Worm (Caenorhabditis elegans) whole organism, L4/young adult: ENCODE results near the gene col-42.

Experiments used
- W03F9.2 ChIP-seq: fragments of 150-350 bp; optimal IDR thresholded peaks from 2 replicates; lab custom pipeline; 2014; ENCODE audit warnings: missing biosample characterization, missing genetic modification characterization
- dao-5 ChIP-seq: sonication (generic microtip); optimal IDR thresholded peaks from 2 replicates; lab custom pipeline; 2016; ENCODE audit warnings: missing genotype, missing genetic modification characterization, moderate library complexity, missing compliant biosample characterization
- him-1 ChIP-seq: sonication (generic microtip); optimal IDR thresholded peaks from 2 replicates; lab custom pipeline; 2016; ENCODE audit warnings: missing genotype, missing genetic modification reagents, missing genetic modification characterization, missing compliant biosample characterization

DNA sequence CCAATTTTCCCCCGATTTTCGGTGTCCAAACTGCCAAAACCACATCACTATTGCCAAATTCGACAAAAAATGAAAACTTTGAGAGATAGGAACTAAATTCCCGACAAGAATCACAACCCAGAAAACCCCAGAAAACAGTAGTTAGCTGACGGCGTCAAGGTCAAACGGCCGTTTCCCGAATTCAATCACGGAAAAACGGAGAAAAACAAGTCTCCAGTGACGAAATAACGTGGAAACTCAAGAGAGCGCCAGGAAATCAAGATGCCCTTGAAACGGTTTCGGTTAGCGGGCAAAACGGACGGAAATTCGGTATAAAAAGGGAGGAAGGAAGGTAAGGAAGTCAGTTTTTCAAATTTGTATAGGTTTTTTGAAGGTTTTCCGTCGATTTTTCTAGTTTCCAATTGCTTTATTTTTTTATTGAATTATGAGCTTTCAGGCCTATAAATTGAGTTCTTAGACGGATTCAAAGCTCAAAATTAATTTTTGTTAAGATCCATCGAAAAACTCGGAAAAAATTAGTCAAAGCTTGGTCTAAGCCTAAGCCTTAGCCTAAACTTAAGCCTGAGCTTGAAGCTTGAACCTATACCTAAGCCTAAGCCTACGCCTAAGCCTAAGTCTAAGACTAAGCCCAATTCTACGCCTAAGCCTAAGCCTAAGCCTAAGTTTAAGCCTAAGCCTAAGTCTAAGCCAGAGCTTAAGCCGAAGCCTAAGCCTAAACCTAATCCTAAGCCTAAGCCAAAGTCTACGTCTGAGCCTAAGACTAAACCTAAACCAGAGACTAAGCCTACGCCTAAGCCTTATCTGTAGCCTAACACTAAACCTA is 529 bp upstream of the col-42 start:
- TF ChIP-seq dao-5 (tag; lab: Kevin White, UChicago) = no peak
- TF ChIP-seq him-1 (tag; lab: Kevin White, UChicago) = no peak
- no peak for TF ChIP-seq W03F9.2 (tag; lab: Kevin White, UChicago)
